Fruit fly (Drosophila melanogaster) ovary, adult (tissue): Measurements from ENCODE around the gene Jhbp12.

Experiments
- CG17801 ChIP-seq: fragments of 200-800 bp; optimal IDR thresholded peaks from 2 replicates; lab custom pipeline; 2019; ENCODE audit warnings: missing biosample characterization, mild to moderate bottlenecking, missing genetic modification characterization, moderate library complexity; ENCODE audit not compliant: partially characterized antibody

Jhbp12 gene

dm6 chr3R:24524426-24524974 lies at the start of gene Jhbp12:
Jhbp12 (plus strand) TSS chr3R:24524794.
- no peak for TF ChIP-seq CG17801 (GFP tag; lab: Kevin White, UChicago)

DNA sequence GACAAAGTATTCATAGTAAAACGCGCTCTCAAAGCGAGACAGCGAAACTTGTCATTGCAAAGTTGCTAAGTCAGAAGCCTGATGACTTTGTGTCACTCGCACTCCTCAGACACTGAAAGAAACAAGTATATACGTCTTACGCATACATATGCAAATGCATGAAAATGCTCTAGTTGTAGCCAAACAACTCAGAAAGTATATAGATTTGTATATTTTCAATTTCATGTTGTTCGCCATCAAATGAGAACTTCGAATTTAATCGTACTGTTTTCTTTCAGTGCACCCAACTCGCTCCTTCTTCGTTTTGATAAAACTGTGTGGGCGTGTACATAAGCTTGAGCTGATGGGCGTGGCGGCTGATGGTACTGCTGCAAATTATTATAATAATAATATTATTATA lies 43.6 kb upstream of the Jhbp12 start:
- TF ChIP-seq CG17801 (GFP tag; lab: Kevin White, UChicago), result no peak

dm6 chr3R:24484990-24485478 lies 39.6 kb upstream of the Jhbp12 start, which contains the start of gene nAChRalpha2:
nAChRalpha2 (plus strand) TSS chr3R:24485428.
- TF ChIP-seq CG17801 (GFP tag; lab: Kevin White, UChicago), result no peak

DNA sequence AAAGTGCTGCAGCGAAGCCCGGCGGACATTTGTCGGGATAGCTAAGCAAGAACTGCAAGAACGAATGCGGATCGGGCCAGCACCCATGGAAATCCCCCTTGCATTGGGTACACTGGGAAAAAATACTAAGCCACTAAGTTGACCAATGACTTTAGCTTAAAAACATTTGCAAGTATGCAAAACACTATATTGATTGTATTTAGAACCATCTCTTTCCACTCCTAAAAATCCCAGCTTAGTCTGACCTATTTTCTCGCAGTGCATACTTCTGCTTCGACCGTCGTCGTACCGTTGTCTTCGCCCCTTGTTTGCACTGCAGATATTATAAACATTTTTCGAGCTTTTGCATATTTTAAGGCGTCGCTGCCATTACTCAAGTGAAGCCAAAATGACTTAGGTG lies 28.5 kb upstream of the Jhbp12 start:
- no peak for TF ChIP-seq CG17801 (GFP tag; lab: Kevin White, UChicago)

- no peak for TF ChIP-seq CG17801 (GFP tag; lab: Kevin White, UChicago)
Observed at dm6 chr3R:24503627-24504026, 21.0 kb upstream of the Jhbp12 start.

- no peak for TF ChIP-seq CG17801 (GFP tag; lab: Kevin White, UChicago)
Observed at dm6 chr3R:24514652-24515328, 9.8 kb upstream of the Jhbp12 start, which contains the start of the genes nAChRbeta2 and DZIP1. nAChRbeta2 (minus strand) TSS chr3R:24515106. DZIP1 (plus strand) TSS chr3R:24515278.

DNA sequence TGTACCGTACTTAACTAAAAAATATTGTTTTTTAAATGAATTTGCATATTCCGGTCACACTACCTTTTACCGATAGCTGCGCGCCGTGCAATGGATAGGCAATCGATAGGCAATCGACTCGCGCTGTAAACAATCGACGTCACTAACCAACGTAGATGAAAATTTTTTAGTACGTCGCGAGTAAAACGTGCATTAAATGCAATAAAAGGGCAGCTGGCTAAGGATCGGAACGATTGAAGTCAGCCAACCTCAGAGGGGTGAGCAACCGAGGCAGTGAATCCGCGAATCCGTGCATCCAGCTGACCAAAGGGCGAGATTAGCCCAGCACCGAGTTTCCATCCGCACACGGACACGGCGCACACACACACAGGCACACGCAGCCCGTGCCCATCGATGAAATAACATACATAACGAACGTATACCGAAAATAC lies 6.4 kb upstream of the Jhbp12 start, which contains the start of gene Pp1alpha-96A:
Gene Pp1alpha-96A, plus strand, starts transcription at position 121 of the 431 bp plus-strand sequence.
- TF ChIP-seq CG17801 (GFP tag; lab: Kevin White, UChicago), result peak; percentile 57

- no peak for TF ChIP-seq CG17801 (GFP tag; lab: Kevin White, UChicago)
Observed at dm6 chr3R:24521313-24521712, 3.3 kb upstream of the Jhbp12 start.

dm6 chr3R:24523578-24523977 lies 1.0 kb upstream of the Jhbp12 start, which contains the start of gene CG13622:
CG13622 (minus strand) TSS chr3R:24523678.
- TF ChIP-seq CG17801 (GFP tag; lab: Kevin White, UChicago), result no peak

dm6 chr3R:24525983-24526661 lies 1.5 kb downstream of the Jhbp12 start:
- TF ChIP-seq CG17801 (GFP tag; lab: Kevin White, UChicago), result no peak

DNA sequence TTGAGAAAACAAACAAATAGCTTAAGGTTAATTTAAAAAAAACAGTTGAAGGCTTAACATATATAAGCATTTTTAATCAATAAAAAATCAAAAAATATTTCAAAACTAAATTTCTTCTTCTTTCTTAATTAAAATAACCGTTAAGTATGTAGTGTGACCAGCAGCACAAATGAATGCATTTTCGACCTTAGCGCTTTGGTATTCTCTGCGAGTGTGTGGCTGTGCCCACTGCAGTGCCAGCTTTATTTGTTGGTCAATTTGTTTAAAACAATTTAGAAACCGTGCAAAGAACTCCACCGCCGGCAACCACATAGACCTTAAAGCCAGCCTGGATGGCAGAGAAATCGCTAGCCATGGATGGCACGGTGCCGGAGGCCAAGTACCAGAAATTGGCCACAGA lies 3.3 kb downstream of the Jhbp12 start, which contains the start of gene CG6607:
Gene CG6607, plus strand, starts transcription at position 203 of the 400 bp plus-strand sequence.
- no peak for TF ChIP-seq CG17801 (GFP tag; lab: Kevin White, UChicago)

DNA sequence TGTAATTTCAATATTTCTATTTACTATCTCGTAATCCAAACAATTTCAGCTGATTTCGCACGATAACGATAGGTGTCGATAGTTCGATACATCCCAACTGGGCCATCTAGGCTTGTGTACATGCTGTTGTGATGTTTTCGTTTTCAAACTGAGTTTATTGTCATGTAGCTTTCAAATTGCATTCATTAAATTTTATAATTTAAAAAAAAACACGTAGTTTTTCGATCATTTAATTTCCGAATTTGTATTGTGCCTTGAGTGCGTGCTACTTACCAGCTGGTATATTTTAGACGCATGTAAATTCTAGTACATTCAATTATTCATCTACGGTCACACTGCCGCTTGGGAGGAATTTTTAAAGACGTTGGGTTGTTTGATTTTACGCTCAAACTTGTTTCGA lies 5.7 kb downstream of the Jhbp12 start, which contains the start of the genes CG13623 and ana1:
Gene CG13623, minus strand, starts transcription at position 231 of the 400 bp plus-strand sequence.
Gene ana1, plus strand, starts transcription at position 249 of the 400 bp plus-strand sequence.
- no peak for TF ChIP-seq CG17801 (GFP tag; lab: Kevin White, UChicago)

DNA sequence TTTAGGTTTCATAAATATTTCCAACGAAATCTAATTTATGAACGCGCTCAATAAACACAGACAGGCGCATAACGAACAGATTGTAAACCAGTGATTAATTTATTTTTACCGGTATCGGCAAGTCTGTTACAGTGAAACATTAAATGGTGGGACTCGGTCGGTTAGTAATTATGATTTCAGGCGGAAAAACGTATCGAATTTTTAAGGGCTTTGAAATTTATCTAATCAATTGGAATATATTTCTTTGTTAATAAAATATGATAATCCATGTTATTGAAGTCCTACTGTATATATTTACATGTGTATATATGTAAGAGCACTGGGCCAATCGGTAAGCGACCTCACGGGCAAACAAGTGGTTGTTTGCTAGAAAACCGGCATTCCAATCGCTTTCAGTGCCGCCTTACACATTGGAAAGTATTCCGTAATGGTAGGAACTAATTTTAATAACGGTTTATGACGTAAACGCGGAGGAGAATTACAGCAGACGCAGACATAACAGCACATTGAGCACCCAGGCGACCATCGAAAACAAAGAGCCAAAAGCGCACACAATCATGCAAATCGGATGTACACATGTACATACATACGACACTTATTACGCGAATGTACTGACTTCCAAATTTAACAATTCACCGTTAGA lies 18.6 kb downstream of the Jhbp12 start:
- TF ChIP-seq CG17801 (GFP tag; lab: Kevin White, UChicago), result peak; percentile 93

DNA sequence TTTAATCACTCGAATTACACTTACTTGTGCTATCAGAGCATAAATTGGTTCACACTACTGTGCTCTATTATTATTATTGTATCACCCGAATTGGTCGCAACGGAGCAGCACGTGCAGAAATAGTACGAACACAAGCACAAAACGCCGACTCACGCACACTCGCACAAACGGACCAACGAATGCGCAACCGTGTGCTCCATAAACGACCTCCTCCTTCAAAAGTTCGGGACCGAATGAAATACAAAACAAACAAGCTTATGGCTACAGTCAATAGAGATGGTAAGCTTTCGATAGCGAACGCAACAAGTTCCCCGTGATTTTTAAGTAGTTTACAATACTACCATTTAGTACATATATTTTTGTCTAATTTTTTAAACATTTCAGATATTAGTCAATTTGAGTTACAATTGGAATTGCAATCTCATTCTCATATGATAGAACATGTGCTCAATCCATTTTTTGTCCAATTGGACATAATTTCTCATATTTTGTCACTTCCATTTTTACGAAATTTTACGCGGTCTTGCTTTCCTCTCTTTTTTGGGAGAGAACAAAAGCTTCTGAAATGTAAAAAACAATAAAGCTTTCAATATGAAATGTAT lies 19.2 kb downstream of the Jhbp12 start, which contains the start of gene Cftr:
Gene Cftr, minus strand, starts transcription at position 239 of the 602 bp plus-strand sequence.
- peak; percentile 87 for TF ChIP-seq CG17801 (GFP tag; lab: Kevin White, UChicago)
